Fruit fly (Drosophila melanogaster): Measurements from ENCODE around the gene RhoGAP100F.

The RhoGAP100F gene

DNA sequence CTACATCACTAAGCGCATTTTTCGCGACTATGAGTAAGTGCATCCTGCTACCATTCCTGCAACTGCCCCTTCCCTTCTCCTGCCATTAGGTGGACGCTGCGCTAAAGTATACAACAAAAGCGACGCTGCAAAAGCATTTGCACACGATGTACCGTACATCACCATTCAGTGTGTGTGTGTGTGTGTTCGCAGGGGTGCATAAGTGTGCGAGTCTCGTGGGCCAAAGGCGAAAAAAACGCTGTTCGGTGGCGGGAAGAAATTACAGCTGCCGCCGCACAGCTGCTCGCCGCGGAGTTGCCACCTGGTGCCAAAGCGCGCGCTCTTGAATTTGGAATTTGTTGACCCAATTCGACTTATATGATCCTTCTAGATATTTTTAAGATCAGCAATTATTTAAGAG, 18.0 kb upstream of the RhoGAP100F start:
- no peak for TF ChIP-seq h (optimal IDR thresholded peaks at IDR 0.05)
- TF ChIP-seq insv (optimal IDR thresholded peaks at IDR 0.05) = no peak
- no peak for TF ChIP-seq Sin3A (optimal IDR thresholded peaks at IDR 0.05)

DNA sequence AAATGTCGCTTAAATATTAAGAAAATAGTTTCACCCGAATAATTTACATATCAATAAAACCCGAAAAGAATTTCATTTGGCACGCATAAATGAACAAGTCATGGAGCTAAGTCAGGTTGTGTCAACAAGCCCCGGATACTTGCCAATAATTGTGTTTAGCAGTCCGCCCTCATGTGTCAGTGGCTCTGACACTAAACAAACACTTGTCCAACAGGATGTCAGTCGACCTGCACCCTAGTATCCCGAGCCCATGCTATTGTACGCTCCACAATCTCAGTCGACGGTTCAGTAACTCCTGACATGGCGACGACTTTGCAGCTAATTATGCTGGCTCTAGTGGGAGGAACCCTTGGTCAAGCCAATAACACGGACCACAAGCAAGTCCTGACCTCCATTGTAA, 11.7 kb upstream of the RhoGAP100F start, which contains the start of gene Ir100a:
Ir100a (plus strand) TSS at position 301 of the 400 bp plus-strand sequence.
- no peak for TF ChIP-seq psq (optimal IDR thresholded peaks at IDR 0.05)
- no peak for TF ChIP-seq insv (optimal IDR thresholded peaks at IDR 0.05)
- TF ChIP-seq h (optimal IDR thresholded peaks at IDR 0.05) = no peak
- no peak for TF ChIP-seq Myc (optimal IDR thresholded peaks at IDR 0.05)
- no peak for TF ChIP-seq Sin3A (optimal IDR thresholded peaks at IDR 0.05)

DNA sequence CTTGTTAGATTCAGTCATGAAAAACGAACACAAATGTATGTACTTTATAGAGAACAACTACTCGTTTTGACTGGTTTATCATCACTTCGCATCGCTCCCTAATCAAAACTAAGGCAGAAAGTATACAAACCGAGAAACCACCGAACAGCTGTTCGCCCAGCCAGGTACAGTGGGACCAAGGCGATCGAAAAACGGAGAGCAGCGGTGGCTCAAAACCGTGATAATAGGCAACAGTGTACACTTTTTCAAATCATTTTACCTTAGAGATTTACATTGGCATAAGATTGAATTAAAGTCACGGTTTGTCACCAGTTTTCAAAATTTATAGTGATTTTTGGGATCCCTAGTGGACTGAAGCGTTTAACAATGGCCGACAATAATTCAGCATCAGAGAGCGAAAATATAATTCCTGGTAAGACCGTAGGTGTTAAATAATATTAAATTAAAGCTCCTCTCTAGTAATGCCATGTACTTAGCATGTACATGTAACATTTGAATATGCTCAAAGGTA, 7.1 kb upstream of the RhoGAP100F start, which contains the start of the genes CG42233 and CG1971:
CG42233 (minus strand) TSS at position 51 of the 511 bp plus-strand sequence.
CG1971 (plus strand) TSS at position 241 of the 511 bp plus-strand sequence.
- TF ChIP-seq h (optimal IDR thresholded peaks at IDR 0.05) = no peak
- TF ChIP-seq ttk (optimal IDR thresholded peaks at IDR 0.05) = no peak
- no peak for TF ChIP-seq Myc (optimal IDR thresholded peaks at IDR 0.05)
- no peak for TF ChIP-seq psq (optimal IDR thresholded peaks at IDR 0.05)
- TF ChIP-seq Sin3A (optimal IDR thresholded peaks at IDR 0.05) = no peak
- TF ChIP-seq insv (optimal IDR thresholded peaks at IDR 0.05) = no peak

dm6 chr3R:31808571-31808970, 3.8 kb upstream of the RhoGAP100F start:
- TF ChIP-seq ttk (optimal IDR thresholded peaks at IDR 0.05) (no peak), Myc (optimal IDR thresholded peaks at IDR 0.05) (no peak), h (optimal IDR thresholded peaks at IDR 0.05) (no peak)

dm6 chr3R:31809622-31810021, 2.8 kb upstream of the RhoGAP100F start:
- no peak for TF ChIP-seq Myc (optimal IDR thresholded peaks at IDR 0.05)
- no peak for TF ChIP-seq Sin3A (optimal IDR thresholded peaks at IDR 0.05)
- TF ChIP-seq insv (optimal IDR thresholded peaks at IDR 0.05) = no peak
- TF ChIP-seq h (optimal IDR thresholded peaks at IDR 0.05) = no peak
- TF ChIP-seq ttk (optimal IDR thresholded peaks at IDR 0.05) = no peak
- TF ChIP-seq psq (optimal IDR thresholded peaks at IDR 0.05) = no peak

DNA sequence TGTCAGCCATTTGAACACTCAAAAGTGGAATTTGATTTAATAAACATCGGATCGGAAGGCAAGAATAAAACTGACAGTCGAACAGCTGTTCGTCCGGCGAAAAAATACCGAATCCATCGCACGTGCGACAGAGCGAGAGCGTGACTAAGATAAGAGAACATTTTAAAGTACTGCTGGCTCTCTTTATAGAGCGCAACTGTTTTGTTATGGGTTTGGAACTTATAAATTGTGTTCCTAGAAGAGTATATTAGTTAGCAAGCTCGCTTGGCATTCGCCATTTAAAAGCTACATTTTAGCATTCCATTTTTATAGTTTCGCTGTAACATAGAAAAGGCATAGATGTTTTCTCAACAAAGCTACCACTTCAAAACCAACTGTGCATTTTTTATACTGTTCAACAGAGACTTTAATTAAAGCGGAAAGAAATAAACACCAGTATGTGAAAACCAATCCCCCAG, 2.3 kb upstream of the RhoGAP100F start, which contains the start of gene Rift:
Rift (minus strand) TSS at position 114 of the 458 bp plus-strand sequence.
- no peak for TF ChIP-seq Sin3A (optimal IDR thresholded peaks at IDR 0.05)
- no peak for TF ChIP-seq ttk (optimal IDR thresholded peaks at IDR 0.05)
- no peak for TF ChIP-seq psq (optimal IDR thresholded peaks at IDR 0.05)
- no peak for TF ChIP-seq Myc (optimal IDR thresholded peaks at IDR 0.05)
- no peak for TF ChIP-seq insv (optimal IDR thresholded peaks at IDR 0.05)
- no peak for TF ChIP-seq h (optimal IDR thresholded peaks at IDR 0.05)

DNA sequence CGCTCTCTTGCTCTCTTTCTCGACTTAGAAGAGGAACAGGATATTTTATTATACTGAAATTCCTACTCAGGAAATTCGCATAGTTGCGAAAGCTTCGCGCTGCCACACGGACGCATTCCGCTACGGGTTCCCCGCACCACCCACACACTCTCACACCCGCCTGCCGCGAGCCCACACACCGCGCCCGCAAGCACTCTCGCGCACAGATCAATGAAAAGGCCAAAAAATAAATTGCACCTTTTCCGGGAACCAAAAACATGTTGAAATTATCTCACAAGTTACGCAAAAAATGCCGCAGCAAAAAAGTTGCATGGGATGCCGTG, 528 bp downstream of the RhoGAP100F start:
- TF ChIP-seq insv (optimal IDR thresholded peaks at IDR 0.05) (no peak), psq (optimal IDR thresholded peaks at IDR 0.05) (no peak), h (optimal IDR thresholded peaks at IDR 0.05) (no peak), Sin3A (optimal IDR thresholded peaks at IDR 0.05) (no peak), Myc (optimal IDR thresholded peaks at IDR 0.05) (no peak)

dm6 chr3R:31822462-31822861, 10.1 kb downstream of the RhoGAP100F start:
- TF ChIP-seq Myc (optimal IDR thresholded peaks at IDR 0.05) (no peak), ttk (optimal IDR thresholded peaks at IDR 0.05) (no peak), Sin3A (optimal IDR thresholded peaks at IDR 0.05) (no peak), h (optimal IDR thresholded peaks at IDR 0.05) (no peak), psq (optimal IDR thresholded peaks at IDR 0.05) (no peak), insv (optimal IDR thresholded peaks at IDR 0.05) (no peak)

DNA sequence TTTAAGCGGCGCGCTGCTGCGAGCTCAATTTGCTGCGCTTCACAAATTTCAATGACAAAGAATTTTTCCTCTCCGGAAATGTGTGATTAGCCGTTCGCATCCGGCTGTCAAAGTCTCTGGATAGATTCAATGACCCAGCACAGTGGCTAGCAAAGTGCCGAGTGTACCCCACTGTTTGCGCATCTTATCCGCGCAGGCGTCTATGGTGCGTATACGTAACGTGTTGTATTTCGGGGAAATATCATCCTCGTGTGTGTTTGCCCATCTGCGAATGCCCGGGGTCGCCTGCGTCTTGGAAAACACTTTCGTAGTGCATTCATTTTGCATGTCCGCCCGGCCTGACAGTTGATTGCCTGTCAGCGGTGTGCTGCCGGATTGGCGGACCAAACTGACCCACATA, 11.8 kb downstream of the RhoGAP100F start:
- TF ChIP-seq psq (optimal IDR thresholded peaks at IDR 0.05) (no peak), h (optimal IDR thresholded peaks at IDR 0.05) (no peak), Sin3A (optimal IDR thresholded peaks at IDR 0.05) (no peak), Myc (optimal IDR thresholded peaks at IDR 0.05) (no peak), ttk (optimal IDR thresholded peaks at IDR 0.05) (no peak), insv (optimal IDR thresholded peaks at IDR 0.05) (no peak)

dm6 chr3R:31825571-31826068, 13.2 kb downstream of the RhoGAP100F start:
- TF ChIP-seq psq (optimal IDR thresholded peaks at IDR 0.05) = no peak
- no peak for TF ChIP-seq Sin3A (optimal IDR thresholded peaks at IDR 0.05)
- no peak for TF ChIP-seq Myc (optimal IDR thresholded peaks at IDR 0.05)
- TF ChIP-seq h (optimal IDR thresholded peaks at IDR 0.05) = no peak
- TF ChIP-seq ttk (optimal IDR thresholded peaks at IDR 0.05) = no peak

dm6 chr3R:31826422-31826821, 14.0 kb downstream of the RhoGAP100F start:
- no peak for TF ChIP-seq Myc (optimal IDR thresholded peaks at IDR 0.05)
- no peak for TF ChIP-seq insv (optimal IDR thresholded peaks at IDR 0.05)
- no peak for TF ChIP-seq psq (optimal IDR thresholded peaks at IDR 0.05)

- TF ChIP-seq Sin3A (optimal IDR thresholded peaks at IDR 0.05) = no peak
- no peak for TF ChIP-seq h (optimal IDR thresholded peaks at IDR 0.05)
- no peak for TF ChIP-seq insv (optimal IDR thresholded peaks at IDR 0.05)
- TF ChIP-seq psq (optimal IDR thresholded peaks at IDR 0.05) = no peak
- no peak for TF ChIP-seq Myc (optimal IDR thresholded peaks at IDR 0.05)
- no peak for TF ChIP-seq ttk (optimal IDR thresholded peaks at IDR 0.05)
Observed at dm6 chr3R:31852185-31852584, 39.8 kb downstream of the RhoGAP100F start.

DNA sequence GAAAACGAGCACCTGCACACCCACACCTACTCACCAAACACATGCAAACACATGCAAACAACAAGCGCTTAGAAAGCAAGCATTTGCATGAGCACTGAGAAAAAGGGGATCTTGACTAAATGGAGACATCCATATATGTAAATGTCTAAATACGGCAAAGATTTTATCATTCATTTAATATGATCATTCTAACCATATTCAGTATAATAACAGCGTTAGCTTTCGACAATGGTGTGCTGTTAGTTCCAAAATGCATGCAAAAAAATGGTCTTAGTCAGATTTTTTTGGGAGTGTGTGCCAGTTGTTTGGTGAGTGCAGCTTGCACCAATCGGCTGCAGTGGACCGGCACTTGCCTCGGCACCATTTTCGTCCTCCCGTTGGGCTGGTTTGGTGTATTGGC, 58.1 kb downstream of the RhoGAP100F start:
- TF ChIP-seq psq (optimal IDR thresholded peaks at IDR 0.05) (no peak), h (optimal IDR thresholded peaks at IDR 0.05) (no peak), insv (optimal IDR thresholded peaks at IDR 0.05) (no peak), Myc (optimal IDR thresholded peaks at IDR 0.05) (no peak), ttk (optimal IDR thresholded peaks at IDR 0.05) (no peak), Sin3A (optimal IDR thresholded peaks at IDR 0.05) (no peak)
